Worm (Caenorhabditis elegans) whole organism, L4 larva: ENCODE results near the gene fsn-1.

Experiments
- T20F7.1 ChIP-seq: fragments of 200-800 bp; sonication (Bioruptor generic); optimal IDR thresholded peaks from 2 replicates; lab custom pipeline; 2018; ENCODE audit warnings: mild to moderate bottlenecking, missing genetic modification characterization, missing compliant biosample characterization
- ama-1 ChIP-seq: fragments of 150-350 bp; optimal IDR thresholded peaks from 2 replicates; lab custom pipeline; 2014; ENCODE audit warnings: inconsistent platforms, mixed read lengths
- ceh-82 ChIP-seq: sonication (generic microtip); optimal IDR thresholded peaks from 2 replicates; lab custom pipeline; 2017; ENCODE audit warnings: missing biosample characterization, missing genetic modification characterization
- dve-1 ChIP-seq: sonication (generic microtip); optimal IDR thresholded peaks from 2 replicates; lab custom pipeline; 2017; ENCODE audit warnings: antibody characterized with exemption, mild to moderate bottlenecking, missing genetic modification characterization, missing compliant biosample characterization; ENCODE audit not compliant: insufficient read depth
- fos-1 ChIP-seq: fragments of 150-350 bp; optimal IDR thresholded peaks from 2 replicates; lab custom pipeline; 2014; ENCODE audit warnings: missing biosample characterization, missing genetic modification characterization
- mep-1 ChIP-seq: fragments of 150-350 bp; sonication (generic microtip); optimal IDR thresholded peaks from 3 replicates; lab custom pipeline; 2014; ENCODE audit warnings: missing biosample characterization, missing genetic modification characterization
- pha-4 ChIP-seq, 2 experiments: fragments of 150-350 bp in 1 of 2; fragments of 200-800 bp in 1 of 2; sonication (Bioruptor generic) in 1 of 2; IDR thresholded peaks in 1 of 2; optimal IDR thresholded peaks in 1 of 2; 2 replicates each; pipeline versions ENCODE4 v1.3.6 to Lab custom; 2014 to 2022; ENCODE audit warnings: missing genetic modification characterization in 2 of 2, missing genetic modification reagents in 2 of 2, missing biosample characterization in 1 of 2, missing compliant biosample characterization in 1 of 2
- unc-130 ChIP-seq: sonication (generic microtip); optimal IDR thresholded peaks from 2 replicates; lab custom pipeline; 2016; ENCODE audit warnings: missing genetic modification reagents, missing genetic modification characterization, missing compliant biosample characterization

- no peak for TF ChIP-seq mep-1 (tag; lab: Kevin White, UChicago)
- TF ChIP-seq fos-1 (tag; lab: Kevin White, UChicago), result no peak
- no peak for TF ChIP-seq ama-1 (lab: Kevin White, UChicago)
- TF ChIP-seq T20F7.1 (GFP tag; lab: Kevin White, UChicago), result no peak
- no peak for TF ChIP-seq unc-130 (GFP tag; lab: Kevin White, UChicago)
- no peak for TF ChIP-seq pha-4 (GFP tag; IDR thresholded peaks at IDR 0.05; lab: Robert Waterston, UW)
- no peak for TF ChIP-seq pha-4 (tag; optimal IDR thresholded peaks at IDR 0.05; lab: Kevin White, UChicago)
- no peak for TF ChIP-seq ceh-82
- TF ChIP-seq dve-1 (tag; lab: Kevin White, UChicago), result no peak
Observed at ce11 chrIII:4917077-4917476, 20.0 kb upstream of the fsn-1 start, which contains the start of gene rars-1.
